Fruit fly (Drosophila melanogaster): ENCODE results near the gene p38a.
A peak's percentile ranks its signal among the peaks of the same experiment; 100 is the strongest.

DNA sequence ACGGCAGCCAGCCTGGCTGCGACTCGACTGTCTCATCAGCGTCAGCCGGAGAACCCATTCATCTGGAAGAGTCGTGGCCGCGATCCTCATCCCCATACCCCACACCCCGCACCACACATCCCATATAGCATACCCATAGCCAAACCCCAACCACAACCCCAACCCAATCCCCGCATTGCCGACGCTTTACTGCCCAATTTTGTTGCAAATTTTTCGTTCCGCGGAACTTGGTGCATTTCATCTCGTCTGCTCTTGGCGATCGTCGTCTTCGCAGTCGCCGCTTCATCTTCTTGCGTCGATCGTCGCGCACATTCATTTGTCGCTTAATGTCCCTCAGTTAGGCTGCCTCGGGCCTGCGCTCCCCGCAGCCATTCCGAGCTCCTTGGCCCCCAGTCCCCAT, 8.7 kb downstream of the p38a start:
- TF ChIP-seq EcR (GFP tag; optimal IDR thresholded peaks at IDR 0.05): no peak
- TF ChIP-seq CG9948 (tag; optimal IDR thresholded peaks at IDR 0.05): no peak
- no peak for TF ChIP-seq CG10348 (GFP tag; IDR thresholded peaks at IDR 0.05)
- no peak for TF ChIP-seq Ets98B (GFP tag; IDR thresholded peaks at IDR 0.05)
- TF ChIP-seq CG14655 (GFP tag; optimal IDR thresholded peaks at IDR 0.05): no peak
- no peak for TF ChIP-seq CG15710 (tag; optimal IDR thresholded peaks at IDR 0.05)
- TF ChIP-seq CG13204 (GFP tag; optimal IDR thresholded peaks at IDR 0.05): peak; percentile 18
- TF ChIP-seq D1 (tag; optimal IDR thresholded peaks at IDR 0.05): no peak
- peak; percentile 21; the same call in 1 of the 2 replicates for TF ChIP-seq CG32121 (GFP tag; IDR thresholded peaks at IDR 0.05)
- no peak for TF ChIP-seq fd96Ca (GFP tag; IDR thresholded peaks at IDR 0.05)
- TF ChIP-seq rn (GFP tag; IDR thresholded peaks at IDR 0.05): no peak
- no peak for TF ChIP-seq gl (tag; optimal IDR thresholded peaks at IDR 0.05)
- no peak for TF ChIP-seq Pif1B (GFP tag; optimal IDR thresholded peaks at IDR 0.05)
